Worm (Caenorhabditis elegans) whole organism, L2 larva: Measurements from ENCODE around the gene C33G3.6.

Experiments used
- ZK546.5 ChIP-seq: sonication (generic microtip); optimal IDR thresholded peaks from 2 replicates; lab custom pipeline; 2017; ENCODE audit warnings: missing biosample characterization, missing genetic modification characterization
- alr-1 ChIP-seq: fragments of 150-350 bp; optimal IDR thresholded peaks from 2 replicates; lab custom pipeline; 2014; ENCODE audit warnings: missing biosample characterization, missing genetic modification characterization
- aly-2 ChIP-seq: fragments of 150-350 bp; optimal IDR thresholded peaks from 2 replicates; lab custom pipeline; 2014; ENCODE audit warnings: missing biosample characterization, missing genetic modification characterization
- elt-1 ChIP-seq: fragments of 150-350 bp; optimal IDR thresholded peaks from 2 replicates; lab custom pipeline; 2014; ENCODE audit warnings: missing biosample characterization, missing genetic modification characterization
- lin-13 ChIP-seq: fragments of 150-350 bp; optimal IDR thresholded peaks from 2 replicates; lab custom pipeline; 2014; ENCODE audit warnings: missing biosample characterization, missing genetic modification reagents, missing genetic modification characterization
- nhr-12 ChIP-seq: fragments of 150-350 bp; optimal IDR thresholded peaks from 2 replicates; lab custom pipeline; 2014; ENCODE audit warnings: missing biosample characterization, missing genetic modification characterization
- nhr-237 ChIP-seq: fragments of 150-350 bp; optimal IDR thresholded peaks from 2 replicates; lab custom pipeline; 2014; ENCODE audit warnings: missing biosample characterization, missing genetic modification characterization
- sem-4 ChIP-seq: fragments of 150-350 bp; optimal IDR thresholded peaks from 2 replicates; lab custom pipeline; 2014; ENCODE audit warnings: missing biosample characterization, missing genetic modification reagents, missing genetic modification characterization

ce11 chrX:14125870-14126269 is 41.7 kb upstream of the C33G3.6 start, which contains the start of gene F28H6.6:
- TF ChIP-seq elt-1 (tag; lab: Kevin White, UChicago) (no peak), alr-1 (tag; lab: Kevin White, UChicago) (no peak), ZK546.5 (tag; lab: Kevin White, UChicago) (no peak), lin-13 (GFP tag; lab: Kevin White, UChicago) (no peak), nhr-237 (tag; lab: Kevin White, UChicago) (no peak), aly-2 (tag; lab: Kevin White, UChicago) (no peak), nhr-12 (tag; lab: Kevin White, UChicago) (no peak), sem-4 (tag; lab: Kevin White, UChicago) (no peak)
